Worm (Caenorhabditis elegans) whole organism, young adult: ENCODE results near the gene bath-37.

Source experiments
- F39B2.1 ChIP-seq: fragments of 200-800 bp; sonication (Bioruptor generic); IDR thresholded peaks from 2 replicates; pipeline ENCODE4 v1.3.6; 2022; ENCODE audit warnings: missing genetic modification reagents, missing genetic modification characterization, missing compliant biosample characterization
- Y95B8A.8 ChIP-seq: fragments of 200-800 bp; sonication (Bioruptor generic); IDR thresholded peaks from 2 replicates; pipeline ENCODE4 v1.3.6; 2022; ENCODE audit warnings: missing genetic modification reagents, missing genetic modification characterization, missing compliant biosample characterization
- cebp-1 ChIP-seq, 2 experiments: fragments of 200-800 bp in 1 of 2; sonication (Bioruptor generic) in 1 of 2; sonication (generic microtip) in 1 of 2; IDR thresholded peaks in 1 of 2; optimal IDR thresholded peaks in 1 of 2; 2 replicates each; pipeline versions ENCODE4 v1.3.6 to Lab custom; 2017 to 2022; ENCODE audit warnings: missing compliant biosample characterization in 2 of 2, missing genetic modification characterization in 2 of 2, mild to moderate bottlenecking in 1 of 2, missing genetic modification reagents in 1 of 2, moderate library complexity in 1 of 2
- egl-44 ChIP-seq: fragments of 200-800 bp; sonication (Bioruptor generic); IDR thresholded peaks from 2 replicates; pipeline ENCODE4 v1.3.6; 2022; ENCODE audit warnings: missing genetic modification reagents, missing genetic modification characterization, missing compliant biosample characterization
- lir-1 ChIP-seq: fragments of 200-800 bp; sonication (Bioruptor generic); conservative IDR thresholded peaks from 2 replicates; pipeline ENCODE4 v1.3.6; 2022; ENCODE audit warnings: missing genetic modification reagents, missing genetic modification characterization, missing compliant biosample characterization
- madf-3 ChIP-seq: fragments of 200-800 bp; sonication (Bioruptor generic); IDR thresholded peaks from 2 replicates; pipeline ENCODE4 v1.3.6; 2022; ENCODE audit warnings: missing genetic modification reagents, missing genetic modification characterization, missing compliant biosample characterization
- mes-4 ChIP-seq: sonication (generic microtip); optimal IDR thresholded peaks from 2 replicates; lab custom pipeline; 2016; ENCODE audit warnings: missing genotype, missing genetic modification characterization, missing compliant biosample characterization
- repo-1 ChIP-seq: sonication (generic microtip); optimal IDR thresholded peaks from 2 replicates; lab custom pipeline; 2017; ENCODE audit warnings: mild to moderate bottlenecking, missing genetic modification characterization, missing compliant biosample characterization
- ztf-22 ChIP-seq: fragments of 200-800 bp; sonication (Bioruptor generic); optimal IDR thresholded peaks from 2 replicates; lab custom pipeline; 2018; ENCODE audit warnings: mild to moderate bottlenecking, missing genetic modification characterization, moderate library complexity, missing compliant biosample characterization

ce11 chrIV:12035422-12035821, 33.3 kb upstream of the bath-37 start:
- TF ChIP-seq repo-1 (no peak), F39B2.1 (no peak), mes-4 (tag; lab: Kevin White, UChicago) (no peak), Y95B8A.8 (GFP tag; lab: Robert Waterston, UW) (no peak), cebp-1 (GFP tag; IDR thresholded peaks at IDR 0.05; lab: Robert Waterston, UW) (no peak), cebp-1 (tag; optimal IDR thresholded peaks at IDR 0.05; lab: Kevin White, UChicago) (no peak), ztf-22 (no peak), egl-44 (GFP tag; lab: Robert Waterston, UW) (no peak), lir-1 (GFP tag; lab: Robert Waterston, UW) (no peak), madf-3 (no peak)
